Worm (Caenorhabditis elegans): ENCODE results near the gene srw-13.

ce11 chrV:15253529-15253928 lies 21.2 kb downstream of the srw-13 start, which contains the start of gene srbc-75:
- no peak for TF ChIP-seq nhr-11 (tag; optimal IDR thresholded peaks at IDR 0.05)
- TF ChIP-seq rnt-1 (tag; optimal IDR thresholded peaks at IDR 0.05): no peak
- TF ChIP-seq ceh-9 (tag; optimal IDR thresholded peaks at IDR 0.05): no peak
- no peak for TF ChIP-seq unc-55 (GFP tag; optimal IDR thresholded peaks at IDR 0.05)
- no peak for TF ChIP-seq elt-2 (tag; optimal IDR thresholded peaks at IDR 0.05)
- no peak for TF ChIP-seq ets-4 (tag; optimal IDR thresholded peaks at IDR 0.05)
- no peak for TF ChIP-seq hlh-30 (tag; optimal IDR thresholded peaks at IDR 0.05; ENCODE audit: insufficient read depth)
- no peak for TF ChIP-seq hlh-8 (tag; optimal IDR thresholded peaks at IDR 0.05)
- no peak for TF ChIP-seq F13H6.1 (tag; optimal IDR thresholded peaks at IDR 0.05)

All from whole organism, late embryonic.